Fruit fly (Drosophila melanogaster) whole organism, embryonic: Measurements from ENCODE around the gene mRpL17.

ENCODE experiments used
- B-H2 ChIP-seq: fragments of 200-800 bp; sonication (Bioruptor generic); optimal IDR thresholded peaks from 2 replicates; lab custom pipeline; 2018; ENCODE audit warnings: missing biosample characterization, mild to moderate bottlenecking, missing genetic modification characterization
- BEAF-32 ChIP-seq: fragments of 200-800 bp; sonication (Bioruptor generic); optimal IDR thresholded peaks from 3 replicates; lab custom pipeline; 2017; ENCODE audit warnings: missing biosample characterization, missing genetic modification characterization, mild to moderate bottlenecking, moderate library complexity, missing genetic modification reagents
- Bgb ChIP-seq: fragments of 200-800 bp; sonication (Bioruptor generic); IDR thresholded peaks from 2 replicates; pipeline ENCODE4 v1.3.6; 2022; ENCODE audit warnings: missing biosample characterization, missing genetic modification characterization; ENCODE audit not compliant: partially characterized antibody
- CG10267 ChIP-seq: fragments of 200-800 bp; sonication (Bioruptor generic); optimal IDR thresholded peaks from 2 replicates; lab custom pipeline; 2018; ENCODE audit warnings: missing biosample characterization, mild to moderate bottlenecking, missing genetic modification characterization, moderate library complexity
- CG11456 ChIP-seq: fragments of 200-800 bp; sonication (Bioruptor generic); IDR thresholded peaks from 3 replicates; pipeline ENCODE4 v1.3.6; 2022; ENCODE audit warnings: missing biosample characterization, missing genetic modification characterization
- CG14050 ChIP-seq: fragments of 200-800 bp; sonication (Bioruptor generic); IDR thresholded peaks from 3 replicates; pipeline ENCODE4 v1.3.6; 2022; ENCODE audit warnings: missing biosample characterization, missing genetic modification characterization
- CG15479 ChIP-seq: fragments of 200-800 bp; sonication (Bioruptor generic); optimal IDR thresholded peaks from 3 replicates; lab custom pipeline; 2019; ENCODE audit warnings: missing biosample characterization, mild to moderate bottlenecking, missing genetic modification characterization, moderate library complexity
- CG17359 ChIP-seq: fragments of 200-800 bp; sonication (Bioruptor generic); optimal IDR thresholded peaks from 3 replicates; lab custom pipeline; 2018; ENCODE audit warnings: missing biosample characterization, mild to moderate bottlenecking, missing genetic modification characterization, moderate library complexity
- CG18764 ChIP-seq: fragments of 200-800 bp; sonication (Bioruptor generic); optimal IDR thresholded peaks from 3 replicates; lab custom pipeline; 2016; ENCODE audit warnings: missing biosample characterization, missing genetic modification characterization
- CG2129 ChIP-seq: fragments of 200-800 bp; sonication (Bioruptor generic); IDR thresholded peaks from 2 replicates; pipeline ENCODE4 v1.3.6; 2022; ENCODE audit warnings: missing biosample characterization, missing genetic modification characterization; ENCODE audit not compliant: partially characterized antibody
- CG31388 ChIP-seq: fragments of 200-800 bp; sonication (Bioruptor generic); optimal IDR thresholded peaks from 2 replicates; lab custom pipeline; 2016; ENCODE audit warnings: missing biosample characterization, missing genetic modification characterization
- CG32767 ChIP-seq: fragments of 200-800 bp; sonication (Bioruptor generic); IDR thresholded peaks from 2 replicates; pipeline ENCODE4 v1.3.6; 2022; ENCODE audit warnings: missing biosample characterization, missing genetic modification characterization
- CG5245 ChIP-seq: fragments of 200-800 bp; sonication (Bioruptor generic); optimal IDR thresholded peaks from 3 replicates; lab custom pipeline; 2016; ENCODE audit warnings: missing biosample characterization, missing genetic modification characterization
- CG7271 ChIP-seq: fragments of 200-800 bp; sonication (Bioruptor generic); optimal IDR thresholded peaks from 2 replicates; lab custom pipeline; 2018; ENCODE audit warnings: missing biosample characterization, mild to moderate bottlenecking, missing genetic modification characterization, moderate library complexity
- CG8944 ChIP-seq: fragments of 200-800 bp; sonication (Bioruptor generic); optimal IDR thresholded peaks from 3 replicates; lab custom pipeline; 2016; ENCODE audit warnings: missing biosample characterization, missing genetic modification characterization
- CG9817 ChIP-seq: fragments of 200-800 bp; sonication (Bioruptor generic); optimal IDR thresholded peaks from 2 replicates; lab custom pipeline; 2018; ENCODE audit warnings: missing biosample characterization, mild to moderate bottlenecking, missing genetic modification characterization, moderate library complexity
- CG9932 ChIP-seq: fragments of 200-800 bp; sonication (Bioruptor generic); IDR thresholded peaks from 2 replicates; pipeline ENCODE4 v1.3.6; 2022; ENCODE audit warnings: missing biosample characterization, missing genetic modification characterization
- Dad ChIP-seq: fragments of 200-800 bp; sonication (Bioruptor generic); optimal IDR thresholded peaks from 3 replicates; lab custom pipeline; 2016; ENCODE audit warnings: missing biosample characterization, missing genetic modification characterization
- E2f2 ChIP-seq: fragments of 200-800 bp; sonication (Bioruptor generic); IDR thresholded peaks from 2 replicates; pipeline ENCODE4 v1.3.6; 2022; ENCODE audit warnings: missing biosample characterization, missing genetic modification characterization
- Ets97D ChIP-seq: fragments of 200-800 bp; sonication (Bioruptor generic); optimal IDR thresholded peaks from 3 replicates; lab custom pipeline; 2016; ENCODE audit warnings: missing biosample characterization, missing genetic modification characterization
- HLH4C ChIP-seq: fragments of 200-800 bp; sonication (Bioruptor generic); IDR thresholded peaks from 3 replicates; pipeline ENCODE4 v1.3.6; 2022; ENCODE audit warnings: missing biosample characterization, missing genetic modification characterization; ENCODE audit not compliant: partially characterized antibody
- Hmx ChIP-seq: fragments of 200-800 bp; sonication (Bioruptor generic); optimal IDR thresholded peaks from 2 replicates; lab custom pipeline; 2016; ENCODE audit warnings: missing biosample characterization, missing genetic modification characterization
- Hr78 ChIP-seq, 2 experiments: fragments of 200-800 bp in 1 of 2; fragments of >200 bp in 1 of 2; sonication (Bioruptor generic) in 1 of 2; optimal IDR thresholded peaks; 2 replicates each; lab custom pipeline; 2017 to 2019; ENCODE audit warnings: missing biosample characterization in 2 of 2, missing genetic modification characterization in 2 of 2, mild to moderate bottlenecking in 1 of 2, moderate library complexity in 1 of 2
- Lhr ChIP-seq: fragments of 200-800 bp; sonication (Bioruptor generic); optimal IDR thresholded peaks from 3 replicates; lab custom pipeline; 2017; ENCODE audit warnings: mild to moderate bottlenecking, missing biosample characterization, missing genetic modification reagents, missing genetic modification characterization
- Max ChIP-seq: fragments of 200-800 bp; sonication (Bioruptor generic); optimal IDR thresholded peaks from 2 replicates; lab custom pipeline; 2016; ENCODE audit warnings: missing biosample characterization, mild to moderate bottlenecking, missing genetic modification characterization
- Neu2 ChIP-seq: fragments of 200-800 bp; sonication (Bioruptor generic); optimal IDR thresholded peaks from 3 replicates; lab custom pipeline; 2016; ENCODE audit warnings: missing biosample characterization, missing genetic modification characterization, borderline replicate concordance
- Rx ChIP-seq: fragments of 200-800 bp; sonication (Bioruptor generic); IDR thresholded peaks from 2 replicates; pipeline ENCODE4 v1.3.6; 2022; ENCODE audit warnings: missing biosample characterization, missing genetic modification characterization
- Sry-β ChIP-seq: fragments of 200-800 bp; sonication (Bioruptor generic); optimal IDR thresholded peaks from 2 replicates; lab custom pipeline; 2018; ENCODE audit warnings: missing biosample characterization, mild to moderate bottlenecking, missing genetic modification characterization, moderate library complexity
- YL-1 ChIP-seq: fragments of 200-800 bp; sonication (Bioruptor generic); optimal IDR thresholded peaks from 3 replicates; lab custom pipeline; 2017; ENCODE audit warnings: missing biosample characterization, mild to moderate bottlenecking, missing genetic modification characterization
- abd-A ChIP-seq: fragments of 200-800 bp; sonication (Bioruptor generic); optimal IDR thresholded peaks from 3 replicates; lab custom pipeline; 2019; ENCODE audit warnings: missing biosample characterization, mild to moderate bottlenecking, missing genetic modification characterization, moderate library complexity
- bowl ChIP-seq: fragments of 200-800 bp; sonication (Bioruptor generic); IDR thresholded peaks from 2 replicates; pipeline ENCODE4 v1.3.6; 2022; ENCODE audit warnings: missing biosample characterization, missing genetic modification characterization
- chinmo ChIP-seq: fragments of 200-800 bp; sonication (Bioruptor generic); IDR thresholded peaks from 4 replicates; pipeline ENCODE4 v1.3.6; 2022; ENCODE audit warnings: missing biosample characterization, missing genetic modification characterization; ENCODE audit not compliant: partially characterized antibody
- crp ChIP-seq, 2 experiments: fragments of 200-800 bp; sonication (Bioruptor generic); optimal IDR thresholded peaks; 2 replicates in 1 of 2; 3 replicates in 1 of 2; lab custom pipeline; 2017; ENCODE audit warnings: missing biosample characterization in 2 of 2, missing genetic modification characterization in 2 of 2, mild to moderate bottlenecking in 1 of 2, moderate library complexity in 1 of 2
- dati ChIP-seq: fragments of 200-800 bp; sonication (Bioruptor generic); IDR thresholded peaks from 2 replicates; pipeline ENCODE4 v1.3.6; 2022; ENCODE audit warnings: missing biosample characterization, missing genetic modification characterization
- emc ChIP-seq: fragments of 200-800 bp; sonication (Bioruptor generic); optimal IDR thresholded peaks from 2 replicates; lab custom pipeline; 2016; ENCODE audit warnings: missing biosample characterization, missing genetic modification characterization
- ems ChIP-seq: fragments of 200-800 bp; sonication (Bioruptor generic); optimal IDR thresholded peaks from 3 replicates; lab custom pipeline; 2016; ENCODE audit warnings: missing biosample characterization, missing genetic modification characterization
- fd102C ChIP-seq: fragments of 200-800 bp; sonication (Bioruptor generic); optimal IDR thresholded peaks from 2 replicates; lab custom pipeline; 2018; ENCODE audit warnings: missing biosample characterization, mild to moderate bottlenecking, missing genetic modification characterization, moderate library complexity
- fd3F ChIP-seq: fragments of 200-800 bp; sonication (Bioruptor generic); optimal IDR thresholded peaks from 2 replicates; lab custom pipeline; 2018; ENCODE audit warnings: missing biosample characterization, mild to moderate bottlenecking, missing genetic modification characterization, moderate library complexity
- gce ChIP-seq: fragments of 200-800 bp; sonication (Bioruptor generic); IDR thresholded peaks from 3 replicates; pipeline ENCODE4 v1.3.6; 2022; ENCODE audit warnings: missing biosample characterization, missing genetic modification characterization
- gcm ChIP-seq: fragments of 200-800 bp; sonication (Bioruptor generic); optimal IDR thresholded peaks from 2 replicates; lab custom pipeline; 2019; ENCODE audit warnings: missing biosample characterization, mild to moderate bottlenecking, missing genetic modification characterization, moderate library complexity
- mam ChIP-seq: fragments of 200-800 bp; sonication (Bioruptor generic); optimal IDR thresholded peaks from 3 replicates; lab custom pipeline; 2016; ENCODE audit warnings: missing biosample characterization, missing genetic modification characterization
- pita ChIP-seq: fragments of 200-800 bp; sonication (Bioruptor generic); optimal IDR thresholded peaks from 2 replicates; lab custom pipeline; 2017; ENCODE audit warnings: missing biosample characterization, mild to moderate bottlenecking, missing genetic modification characterization
- scrt ChIP-seq: fragments of 200-800 bp; sonication (Bioruptor generic); optimal IDR thresholded peaks from 2 replicates; lab custom pipeline; 2018; ENCODE audit warnings: missing biosample characterization, mild to moderate bottlenecking, missing genetic modification characterization, moderate library complexity
- seq ChIP-seq: fragments of 200-800 bp; sonication (Bioruptor generic); IDR thresholded peaks from 2 replicates; pipeline ENCODE4 v1.3.6; 2022; ENCODE audit warnings: missing biosample characterization, missing genetic modification characterization
- tll ChIP-seq, 2 experiments: fragments of 200-800 bp in 1 of 2; fragments of >200 bp in 1 of 2; sonication (Bioruptor generic) in 1 of 2; optimal IDR thresholded peaks; 2 replicates each; lab custom pipeline; 2017 to 2019; ENCODE audit warnings: missing biosample characterization in 2 of 2, missing genetic modification characterization in 2 of 2, mild to moderate bottlenecking in 1 of 2, moderate library complexity in 1 of 2
- trh ChIP-seq: fragments of 200-800 bp; sonication (Bioruptor generic); optimal IDR thresholded peaks from 2 replicates; lab custom pipeline; 2016; ENCODE audit warnings: missing biosample characterization, missing genetic modification characterization
- twi ChIP-seq: fragments of 200-800 bp; optimal IDR thresholded peaks from 2 replicates; lab custom pipeline; 2019; ENCODE audit warnings: missing biosample characterization, mild to moderate bottlenecking, missing genetic modification characterization, moderate library complexity

The mRpL17 gene

dm6 chr3L:257618-258475 lies 6.7 kb upstream of the mRpL17 start, which contains the start of the genes DIP2 and wac (continued):
- TF ChIP-seq Ets97D (GFP tag; lab: Kevin White, UChicago): peak; percentile 93
- peak; percentile 55 for TF ChIP-seq CG2129
- TF ChIP-seq ems (GFP tag; lab: Kevin White, UChicago): peak; percentile 82
- peak; percentile 85 for TF ChIP-seq Lhr (GFP tag; lab: Kevin White, UChicago)
- peak; percentile 31 for TF ChIP-seq fd102C (GFP tag; lab: Kevin White, UChicago)
- peak; percentile 64 for TF ChIP-seq CG9817 (tag; lab: Kevin White, UChicago)
- no peak for TF ChIP-seq Hmx (GFP tag; lab: Kevin White, UChicago)
- no peak for TF ChIP-seq bowl (GFP tag; lab: Robert Waterston, UW)
- peak; percentile 86 for TF ChIP-seq HLH4C (GFP tag; lab: Robert Waterston, UW)
- no peak for TF ChIP-seq trh (GFP tag; lab: Kevin White, UChicago)
- peak; percentile 84 for TF ChIP-seq CG8944 (GFP tag; lab: Kevin White, UChicago)
- TF ChIP-seq seq (GFP tag; lab: Robert Waterston, UW): no peak; the same call in 1 of the 2 replicates
- peak; percentile 84; the same call in 2 of the 4 replicates for TF ChIP-seq chinmo (GFP tag; lab: Robert Waterston, UW)
- TF ChIP-seq CG15479 (GFP tag; lab: Kevin White, UChicago): peak; percentile 6
- peak; percentile 13 for TF ChIP-seq Sry-β (GFP tag; lab: Kevin White, UChicago)
- TF ChIP-seq BEAF-32: peak; percentile 96
- TF ChIP-seq CG14050: peak; percentile 19; the same call in 1 of the 3 replicates
- TF ChIP-seq CG5245 (GFP tag; lab: Kevin White, UChicago): peak; percentile 73
- TF ChIP-seq gcm: peak; percentile 33
- no peak for TF ChIP-seq gce (GFP tag; lab: Robert Waterston, UW)
- peak; percentile 22 for TF ChIP-seq Neu2 (GFP tag; lab: Kevin White, UChicago)
- no peak for TF ChIP-seq Hr78 (GFP tag; optimal IDR thresholded peaks at IDR 0.05; lab: Kevin White, UChicago)
- peak; percentile 94 for TF ChIP-seq CG9932
- peak; percentile 46 for TF ChIP-seq pita (GFP tag; lab: Kevin White, UChicago)
- peak; percentile 84 for TF ChIP-seq YL-1 (GFP tag; lab: Kevin White, UChicago)
- peak; percentile 77 for TF ChIP-seq B-H2 (GFP tag; lab: Kevin White, UChicago)
- TF ChIP-seq emc (GFP tag; lab: Kevin White, UChicago): peak; percentile 25
- peak; percentile 14; the same call in 1 of the 2 replicates for TF ChIP-seq CG32767
- TF ChIP-seq CG7271 (tag; lab: Kevin White, UChicago): no peak
- peak; percentile 79 for TF ChIP-seq Dad (GFP tag; lab: Kevin White, UChicago)
- peak; percentile 4 for TF ChIP-seq fd3F (GFP tag; lab: Kevin White, UChicago)
- no peak for TF ChIP-seq tll (GFP tag; optimal IDR thresholded peaks at IDR 0.05; lab: Kevin White, UChicago)
- peak; percentile 91 for TF ChIP-seq Bgb (GFP tag; lab: Robert Waterston, UW)
- peak; percentile 79 for TF ChIP-seq CG10267
- peak; percentile 88 for TF ChIP-seq CG11456 (GFP tag; lab: Robert Waterston, UW)
- peak; percentile 70 for TF ChIP-seq Max (GFP tag; lab: Kevin White, UChicago)
- peak; percentile 88 for TF ChIP-seq E2f2 (GFP tag; lab: Robert Waterston, UW)
- TF ChIP-seq CG31388: no peak
- TF ChIP-seq mam (GFP tag; lab: Kevin White, UChicago): peak; percentile 93
- TF ChIP-seq scrt (GFP tag; lab: Kevin White, UChicago): no peak
- no peak for TF ChIP-seq abd-A (tag; lab: Kevin White, UChicago)
- TF ChIP-seq Rx (GFP tag; lab: Robert Waterston, UW): peak; percentile 34
- TF ChIP-seq dati (GFP tag; lab: Robert Waterston, UW): no peak
- no peak for TF ChIP-seq twi (tag; lab: Kevin White, UChicago)
- TF ChIP-seq CG18764 (GFP tag; lab: Kevin White, UChicago): peak; percentile 74
- peak; percentile 67 for TF ChIP-seq CG17359 (tag; lab: Kevin White, UChicago)
- peak in 1 of 2 experiments; percentile 24 for TF ChIP-seq crp (GFP tag; optimal IDR thresholded peaks at IDR 0.05; lab: Kevin White, UChicago)
